Fruit fly (Drosophila melanogaster) whole organism, embryonic: ENCODE data around the gene CG15891.

ENCODE experiments used
- Atf3 ChIP-seq: fragments of 200-800 bp; sonication (Bioruptor generic); optimal IDR thresholded peaks from 3 replicates; lab custom pipeline; 2016; ENCODE audit warnings: missing biosample characterization, missing genetic modification characterization
- Blimp-1 ChIP-seq: fragments of 200-800 bp; sonication (Bioruptor generic); optimal IDR thresholded peaks from 3 replicates; lab custom pipeline; 2018; ENCODE audit warnings: missing biosample characterization, missing genetic modification characterization, mild to moderate bottlenecking, moderate library complexity, missing genetic modification reagents
- CG10267 ChIP-seq: fragments of 200-800 bp; sonication (Bioruptor generic); optimal IDR thresholded peaks from 2 replicates; lab custom pipeline; 2018; ENCODE audit warnings: missing biosample characterization, mild to moderate bottlenecking, missing genetic modification characterization, moderate library complexity
- CG12104 ChIP-seq: fragments of 200-800 bp; sonication (Bioruptor generic); optimal IDR thresholded peaks from 3 replicates; lab custom pipeline; 2016; ENCODE audit warnings: missing biosample characterization, missing genetic modification characterization
- CG12236 ChIP-seq: fragments of 200-800 bp; sonication (Bioruptor generic); optimal IDR thresholded peaks from 2 replicates; lab custom pipeline; 2016; ENCODE audit warnings: missing biosample characterization, missing genetic modification characterization
- CG12769 ChIP-seq: fragments of 200-800 bp; sonication (Bioruptor generic); optimal IDR thresholded peaks from 2 replicates; lab custom pipeline; 2019; ENCODE audit warnings: missing biosample characterization, mild to moderate bottlenecking, missing genetic modification characterization, moderate library complexity
- CG13296 ChIP-seq: fragments of 200-800 bp; sonication (Bioruptor generic); optimal IDR thresholded peaks from 3 replicates; lab custom pipeline; 2018; ENCODE audit warnings: missing biosample characterization, mild to moderate bottlenecking, missing genetic modification characterization
- CG14441 ChIP-seq: fragments of 200-800 bp; sonication (Bioruptor generic); IDR thresholded peaks from 2 replicates; pipeline ENCODE4 v1.3.6; 2022; ENCODE audit warnings: missing biosample characterization, missing genetic modification characterization
- CG18262 ChIP-seq: fragments of 200-800 bp; optimal IDR thresholded peaks from 3 replicates; lab custom pipeline; 2019; ENCODE audit warnings: missing biosample characterization, mild to moderate bottlenecking, missing genetic modification characterization, moderate library complexity
- CG18764 ChIP-seq: fragments of 200-800 bp; sonication (Bioruptor generic); optimal IDR thresholded peaks from 3 replicates; lab custom pipeline; 2016; ENCODE audit warnings: missing biosample characterization, missing genetic modification characterization
- CG2116 ChIP-seq: fragments of 200-800 bp; sonication (Bioruptor generic); optimal IDR thresholded peaks from 3 replicates; lab custom pipeline; 2018; ENCODE audit warnings: missing biosample characterization, mild to moderate bottlenecking, missing genetic modification characterization
- CG2129 ChIP-seq: fragments of 200-800 bp; sonication (Bioruptor generic); IDR thresholded peaks from 2 replicates; pipeline ENCODE4 v1.3.6; 2022; ENCODE audit warnings: missing biosample characterization, missing genetic modification characterization; ENCODE audit not compliant: partially characterized antibody
- CG2889 ChIP-seq: fragments of 200-800 bp; sonication (Bioruptor generic); IDR thresholded peaks from 3 replicates; pipeline ENCODE4 v1.3.6; 2022; ENCODE audit warnings: missing biosample characterization, missing genetic modification characterization
- CG3163 ChIP-seq: fragments of 200-800 bp; sonication (Bioruptor generic); optimal IDR thresholded peaks from 3 replicates; lab custom pipeline; 2016; ENCODE audit warnings: missing biosample characterization, missing genetic modification characterization
- CG32767 ChIP-seq: fragments of 200-800 bp; sonication (Bioruptor generic); IDR thresholded peaks from 2 replicates; pipeline ENCODE4 v1.3.6; 2022; ENCODE audit warnings: missing biosample characterization, missing genetic modification characterization
- CG33213 ChIP-seq: fragments of 200-800 bp; sonication (Bioruptor generic); optimal IDR thresholded peaks from 3 replicates; lab custom pipeline; 2016; ENCODE audit warnings: missing biosample characterization, missing genetic modification characterization
- CG3407 ChIP-seq: fragments of 200-800 bp; sonication (Bioruptor generic); optimal IDR thresholded peaks from 2 replicates; lab custom pipeline; 2018; ENCODE audit warnings: missing biosample characterization, mild to moderate bottlenecking, missing genetic modification characterization
- CG4617 ChIP-seq: fragments of 200-800 bp; sonication (Bioruptor generic); optimal IDR thresholded peaks from 3 replicates; lab custom pipeline; 2016; ENCODE audit warnings: missing biosample characterization, missing genetic modification characterization, borderline replicate concordance
- CG4854 ChIP-seq: fragments of 200-800 bp; sonication (Bioruptor generic); optimal IDR thresholded peaks from 2 replicates; lab custom pipeline; 2016; ENCODE audit warnings: missing biosample characterization, missing genetic modification characterization, inconsistent platforms
- CG7372 ChIP-seq: fragments of 200-800 bp; sonication (Bioruptor generic); IDR thresholded peaks from 2 replicates; pipeline ENCODE4 v1.3.6; 2022; ENCODE audit warnings: missing biosample characterization, missing genetic modification characterization
- CG8089 ChIP-seq: fragments of 200-800 bp; sonication (Bioruptor generic); optimal IDR thresholded peaks from 3 replicates; lab custom pipeline; 2016; ENCODE audit warnings: missing biosample characterization, missing genetic modification characterization
- CrebB ChIP-seq: fragments of 200-800 bp; sonication (Bioruptor generic); optimal IDR thresholded peaks from 3 replicates; lab custom pipeline; 2018; ENCODE audit warnings: missing biosample characterization, mild to moderate bottlenecking, missing genetic modification characterization
- D ChIP-seq, 2 experiments: fragments of 200-800 bp in 1 of 2; fragments of >200 bp in 1 of 2; sonication (Bioruptor generic) in 1 of 2; optimal IDR thresholded peaks; 2 replicates in 1 of 2; 3 replicates in 1 of 2; lab custom pipeline; 2017; ENCODE audit warnings: mild to moderate bottlenecking in 1 of 2, missing biosample characterization in 1 of 2, missing genetic modification characterization in 1 of 2, missing genetic modification reagents in 1 of 2
- Dek ChIP-seq: fragments of 200-800 bp; sonication (Bioruptor generic); optimal IDR thresholded peaks from 3 replicates; lab custom pipeline; 2019; ENCODE audit warnings: missing biosample characterization, mild to moderate bottlenecking, missing genetic modification characterization, moderate library complexity
- Dfd ChIP-seq, 2 experiments: fragments of >200 bp; optimal IDR thresholded peaks; 2 replicates each; lab custom pipeline; 2017; ENCODE audit warnings: missing biosample characterization in 2 of 2, missing genetic modification characterization in 2 of 2
- Dip3 ChIP-seq: fragments of 200-800 bp; sonication (Bioruptor generic); optimal IDR thresholded peaks from 3 replicates; lab custom pipeline; 2016; ENCODE audit warnings: missing biosample characterization, missing genetic modification characterization
- Dp ChIP-seq: fragments of 200-800 bp; sonication (Bioruptor generic); optimal IDR thresholded peaks from 2 replicates; lab custom pipeline; 2018; ENCODE audit warnings: missing biosample characterization, mild to moderate bottlenecking, missing genetic modification characterization, moderate library complexity
- ERR ChIP-seq: fragments of 200-800 bp; sonication (Bioruptor generic); optimal IDR thresholded peaks from 2 replicates; lab custom pipeline; 2016; ENCODE audit warnings: missing biosample characterization, missing genetic modification characterization
- Hey ChIP-seq: fragments of 200-800 bp; sonication (Bioruptor generic); optimal IDR thresholded peaks from 3 replicates; lab custom pipeline; 2018; ENCODE audit warnings: missing biosample characterization, mild to moderate bottlenecking, missing genetic modification characterization
- Lim3 ChIP-seq: fragments of 200-800 bp; sonication (Bioruptor generic); IDR thresholded peaks from 2 replicates; pipeline ENCODE4 v1.3.6; 2022; ENCODE audit warnings: missing biosample characterization, missing genetic modification characterization
- MESR4 ChIP-seq: fragments of 200-800 bp; sonication (Bioruptor generic); optimal IDR thresholded peaks from 2 replicates; lab custom pipeline; 2018; ENCODE audit warnings: missing biosample characterization, mild to moderate bottlenecking, missing genetic modification characterization, moderate library complexity
- Meics ChIP-seq: fragments of 200-800 bp; sonication (Bioruptor generic); optimal IDR thresholded peaks from 2 replicates; lab custom pipeline; 2017; ENCODE audit warnings: missing biosample characterization, mild to moderate bottlenecking, missing genetic modification characterization
- Mrtf ChIP-seq: fragments of 200-800 bp; sonication (Bioruptor generic); IDR thresholded peaks from 3 replicates; pipeline ENCODE4 v1.3.6; 2022; ENCODE audit warnings: missing biosample characterization, missing genetic modification characterization
- YL-1 ChIP-seq: fragments of 200-800 bp; sonication (Bioruptor generic); optimal IDR thresholded peaks from 3 replicates; lab custom pipeline; 2017; ENCODE audit warnings: missing biosample characterization, mild to moderate bottlenecking, missing genetic modification characterization
- ase ChIP-seq: fragments of 200-800 bp; sonication (Bioruptor generic); IDR thresholded peaks from 3 replicates; pipeline ENCODE4 v1.3.6; 2022; ENCODE audit warnings: missing biosample characterization, missing genetic modification characterization
- ash1 ChIP-seq: fragments of 200-800 bp; sonication (Bioruptor generic); optimal IDR thresholded peaks from 2 replicates; lab custom pipeline; 2018; ENCODE audit warnings: missing biosample characterization, mild to moderate bottlenecking, missing genetic modification characterization
- crol ChIP-seq: fragments of 200-800 bp; sonication (Bioruptor generic); IDR thresholded peaks from 2 replicates; pipeline ENCODE4 v1.3.6; 2022; ENCODE audit warnings: missing biosample characterization, missing genetic modification characterization
- crp ChIP-seq, 2 experiments: fragments of 200-800 bp; sonication (Bioruptor generic); optimal IDR thresholded peaks; 2 replicates in 1 of 2; 3 replicates in 1 of 2; lab custom pipeline; 2017; ENCODE audit warnings: missing biosample characterization in 2 of 2, missing genetic modification characterization in 2 of 2, mild to moderate bottlenecking in 1 of 2, moderate library complexity in 1 of 2
- dm ChIP-seq: fragments of 200-800 bp; sonication (Bioruptor generic); optimal IDR thresholded peaks from 3 replicates; lab custom pipeline; 2016; ENCODE audit warnings: missing biosample characterization, missing genetic modification characterization
- gsb ChIP-seq: fragments of 200-800 bp; sonication (Bioruptor generic); IDR thresholded peaks from 2 replicates; pipeline ENCODE4 v1.3.6; 2022; ENCODE audit warnings: missing biosample characterization, missing genetic modification characterization
- hkb ChIP-seq, 2 experiments: fragments of 200-800 bp in 1 of 2; fragments of >200 bp in 1 of 2; sonication (Bioruptor generic) in 1 of 2; IDR thresholded peaks in 1 of 2; optimal IDR thresholded peaks in 1 of 2; 2 replicates each; pipeline versions ENCODE4 v1.3.6 to Lab custom; 2017 to 2022; ENCODE audit warnings: missing biosample characterization in 1 of 2, missing genetic modification characterization in 1 of 2
- jumu ChIP-seq: fragments of 200-800 bp; sonication (Bioruptor generic); optimal IDR thresholded peaks from 3 replicates; lab custom pipeline; 2016; ENCODE audit warnings: missing biosample characterization, missing genetic modification characterization
- nmo ChIP-seq: fragments of 200-800 bp; sonication (Bioruptor generic); optimal IDR thresholded peaks from 2 replicates; lab custom pipeline; 2018; ENCODE audit warnings: missing biosample characterization, mild to moderate bottlenecking, missing genetic modification characterization, moderate library complexity
- ranshi ChIP-seq: fragments of 200-800 bp; sonication (Bioruptor generic); IDR thresholded peaks from 2 replicates; pipeline ENCODE4 v1.3.6; 2022; ENCODE audit warnings: missing biosample characterization, missing genetic modification characterization
- slbo ChIP-seq: fragments of 200-800 bp; sonication (Bioruptor generic); IDR thresholded peaks from 2 replicates; pipeline ENCODE4 v1.3.6; 2022; ENCODE audit warnings: missing biosample characterization, missing genetic modification characterization
- tll ChIP-seq, 2 experiments: fragments of 200-800 bp in 1 of 2; fragments of >200 bp in 1 of 2; sonication (Bioruptor generic) in 1 of 2; optimal IDR thresholded peaks; 2 replicates each; lab custom pipeline; 2017 to 2019; ENCODE audit warnings: missing biosample characterization in 2 of 2, missing genetic modification characterization in 2 of 2, mild to moderate bottlenecking in 1 of 2, moderate library complexity in 1 of 2
- tna ChIP-seq: fragments of 200-800 bp; sonication (Bioruptor generic); IDR thresholded peaks from 2 replicates; pipeline ENCODE4 v1.3.6; 2022; ENCODE audit warnings: missing biosample characterization, missing genetic modification characterization; ENCODE audit not compliant: partially characterized antibody
- trh ChIP-seq: fragments of 200-800 bp; sonication (Bioruptor generic); optimal IDR thresholded peaks from 2 replicates; lab custom pipeline; 2016; ENCODE audit warnings: missing biosample characterization, missing genetic modification characterization
- wor ChIP-seq: fragments of 200-800 bp; sonication (Bioruptor generic); IDR thresholded peaks from 2 replicates; pipeline ENCODE4 v1.3.6; 2022; ENCODE audit warnings: missing biosample characterization, missing genetic modification characterization
- z ChIP-seq: fragments of 200-800 bp; sonication (Bioruptor generic); IDR thresholded peaks from 3 replicates; pipeline ENCODE4 v1.3.6; 2022; ENCODE audit warnings: missing biosample characterization, missing genetic modification characterization

CG15891 gene

DNA sequence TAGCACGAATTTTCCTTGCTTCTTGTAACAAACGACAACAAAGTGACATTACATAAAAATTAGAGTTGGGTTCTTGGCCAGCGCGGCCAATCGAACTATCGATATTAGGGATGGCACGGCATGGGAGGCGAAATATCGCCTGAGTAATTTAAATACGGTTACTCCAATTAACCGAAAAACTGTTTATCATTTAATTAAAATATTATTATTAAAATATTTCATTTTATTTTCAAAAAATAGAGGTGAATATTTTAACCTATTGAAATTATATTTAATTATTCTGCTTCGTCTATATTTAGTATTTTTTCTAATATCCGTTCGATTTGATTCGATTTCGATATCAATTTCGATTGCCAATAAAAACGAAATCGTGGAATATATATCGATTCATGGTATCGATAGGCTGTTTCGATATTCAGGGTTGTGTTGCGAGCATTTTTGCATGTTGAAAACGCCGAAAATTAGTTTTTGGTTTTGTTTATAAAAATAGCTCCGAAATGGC, 39.7 kb downstream of the CG15891 start, which contains the start of the genes Rbcn-3A and Spx (continued):
- TF ChIP-seq CG7372 (GFP tag; lab: Robert Waterston, UW), result no peak
- TF ChIP-seq nmo (GFP tag; lab: Kevin White, UChicago), result peak; percentile 68
- TF ChIP-seq MESR4 (GFP tag; lab: Kevin White, UChicago), result no peak
- 0 out of 3 replicates have a peak, but pooled peaks have one; percentile 27 for TF ChIP-seq CG2889
- no peak for TF ChIP-seq trh (GFP tag; lab: Kevin White, UChicago)
- TF ChIP-seq Dfd (GFP tag; optimal IDR thresholded peaks at IDR 0.05; lab: Kevin White, UChicago), result no peak
- TF ChIP-seq slbo, result peak; percentile 69
- peak; percentile 0 for TF ChIP-seq CG18764 (GFP tag; lab: Kevin White, UChicago)
- TF ChIP-seq dm (GFP tag; lab: Kevin White, UChicago), result no peak
- TF ChIP-seq ase, result no peak
- TF ChIP-seq ERR (GFP tag; lab: Kevin White, UChicago), result no peak
- no peak for TF ChIP-seq D (optimal IDR thresholded peaks at IDR 0.05; lab: Kevin White, UChicago)
- TF ChIP-seq D (GFP tag; optimal IDR thresholded peaks at IDR 0.05; lab: Kevin White, UChicago), result no peak
- TF ChIP-seq CrebB (tag; lab: Kevin White, UChicago), result no peak
- TF ChIP-seq tll (GFP tag; optimal IDR thresholded peaks at IDR 0.05; lab: Kevin White, UChicago), result no peak
- no peak for TF ChIP-seq gsb (GFP tag; lab: Robert Waterston, UW)
- TF ChIP-seq Meics (GFP tag; lab: Kevin White, UChicago), result peak; percentile 12
- TF ChIP-seq wor (GFP tag; lab: Robert Waterston, UW), result no peak
- no peak for TF ChIP-seq hkb (optimal IDR thresholded peaks at IDR 0.05; lab: Kevin White, UChicago)
- TF ChIP-seq hkb (GFP tag; IDR thresholded peaks at IDR 0.05; lab: Robert Waterston, UW), result no peak
- TF ChIP-seq ranshi (GFP tag; lab: Robert Waterston, UW), result no peak
- TF ChIP-seq CG2129 (GFP tag; lab: Robert Waterston, UW), result peak; percentile 82
- TF ChIP-seq CG14441 (GFP tag; lab: Robert Waterston, UW), result no peak
- TF ChIP-seq CG3163 (GFP tag; lab: Kevin White, UChicago), result no peak
- peak; percentile 19 for TF ChIP-seq CG13296
- TF ChIP-seq crol (GFP tag; lab: Robert Waterston, UW), result no peak
- TF ChIP-seq tna (GFP tag; lab: Robert Waterston, UW), result peak; percentile 70
- peak; percentile 45 for TF ChIP-seq YL-1
- TF ChIP-seq CG4617, result no peak
- no peak for TF ChIP-seq CG33213 (GFP tag; lab: Kevin White, UChicago)
- TF ChIP-seq CG8089, result no peak
- no peak for TF ChIP-seq Mrtf
- no peak for TF ChIP-seq Hey
- no peak for TF ChIP-seq CG12236 (GFP tag; lab: Kevin White, UChicago)
- no peak for TF ChIP-seq ash1 (GFP tag; lab: Kevin White, UChicago)
- TF ChIP-seq crp (GFP tag; optimal IDR thresholded peaks at IDR 0.05; lab: Kevin White, UChicago), result no peak
- TF ChIP-seq CG4854 (GFP tag; lab: Kevin White, UChicago), result no peak
- TF ChIP-seq Blimp-1 (GFP tag; lab: Kevin White, UChicago), result no peak
- no peak for TF ChIP-seq Atf3 (GFP tag; lab: Kevin White, UChicago)
- peak; percentile 36 for TF ChIP-seq Dek (tag; lab: Kevin White, UChicago)
- peak; percentile 97 for TF ChIP-seq CG2116 (GFP tag; lab: Kevin White, UChicago)
- no peak for TF ChIP-seq z (GFP tag; lab: Robert Waterston, UW)
- TF ChIP-seq CG32767 (GFP tag; lab: Robert Waterston, UW), result 0 out of 2 replicates have a peak, but pooled peaks have one; percentile 12
- TF ChIP-seq CG12104 (GFP tag; lab: Kevin White, UChicago), result no peak
- TF ChIP-seq CG10267 (tag; lab: Kevin White, UChicago), result peak; percentile 39
- no peak for TF ChIP-seq jumu
- peak; percentile 38 for TF ChIP-seq CG18262 (tag; lab: Kevin White, UChicago)
- TF ChIP-seq CG12769 (tag; lab: Kevin White, UChicago), result no peak
- no peak for TF ChIP-seq Lim3 (GFP tag; lab: Robert Waterston, UW)
- TF ChIP-seq CG3407 (GFP tag; lab: Kevin White, UChicago), result no peak
- TF ChIP-seq Dip3 (GFP tag; lab: Kevin White, UChicago), result no peak
- peak; percentile 35 for TF ChIP-seq Dp (GFP tag; lab: Kevin White, UChicago)
